Fruit fly (Drosophila melanogaster) S2 (cell line): Measurements from ENCODE around the gene Nup37.

Experiments
- CG8478 ChIP-seq: fragments of >200 bp; optimal IDR thresholded peaks from 2 replicates; lab custom pipeline; 2018
- CTCF ChIP-seq, 2 experiments: fragments of >200 bp; optimal IDR thresholded peaks; 2 replicates each; lab custom pipeline; 2018

dm6 chr3R:25208767-25209075, 38.7 kb upstream of the Nup37 start:
- TF ChIP-seq CG8478 (lab: Kevin White, UChicago) (no peak), CTCF (optimal IDR thresholded peaks at IDR 0.05; lab: Kevin White, UChicago) (no peak)
